Fruit fly (Drosophila melanogaster): ENCODE data around the gene kug.

The kug gene

DNA sequence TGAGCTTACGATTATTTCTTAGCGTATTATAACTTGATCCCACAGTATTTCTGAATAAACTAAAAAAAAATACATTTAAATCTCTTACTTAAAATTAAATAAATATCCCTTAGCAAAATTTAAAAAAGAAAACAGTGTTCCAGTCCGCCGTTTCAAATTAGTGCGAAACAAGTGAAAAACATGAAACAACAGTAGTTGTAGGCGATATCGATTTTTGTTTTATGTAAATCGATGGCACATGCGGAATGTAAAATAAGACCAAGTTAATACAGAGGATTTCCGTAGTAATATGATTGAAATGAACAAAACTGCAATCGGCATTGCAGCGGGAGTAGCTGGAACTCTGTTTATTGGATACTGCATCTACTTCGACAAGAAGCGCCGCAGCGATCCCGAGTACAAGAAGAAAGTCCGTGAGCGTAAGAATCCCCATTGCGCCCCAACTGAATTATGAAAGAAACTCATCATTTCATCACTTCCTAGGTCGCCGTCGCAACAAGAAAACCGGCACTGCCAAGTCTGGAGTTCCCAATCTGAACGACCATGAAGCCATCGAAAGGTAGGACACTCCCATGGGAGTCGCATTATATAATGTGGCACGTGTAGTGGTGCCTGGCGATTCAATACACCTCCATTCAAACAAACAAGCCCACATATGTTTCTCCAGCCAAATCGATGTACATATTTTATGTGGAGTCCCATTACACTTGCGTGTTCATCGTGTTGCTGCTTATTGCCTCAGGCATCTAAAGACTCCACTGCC lies 4.0 kb upstream of the kug start (continued):
- TF ChIP-seq CG12236 (GFP tag; optimal IDR thresholded peaks at IDR 0.05) (no peak), mirr (GFP tag; optimal IDR thresholded peaks at IDR 0.05) (no peak), D19B (GFP tag; optimal IDR thresholded peaks at IDR 0.05) (no peak), CG12219 (GFP tag; optimal IDR thresholded peaks at IDR 0.05) (no peak), CG6813 (GFP tag; optimal IDR thresholded peaks at IDR 0.05) (no peak), caup (GFP tag; optimal IDR thresholded peaks at IDR 0.05; ENCODE audit: severe bottlenecking) (no peak), peb (GFP tag; IDR thresholded peaks at IDR 0.05) (no peak), bab2 (GFP tag; optimal IDR thresholded peaks at IDR 0.05) (no peak), Dip3 (GFP tag; optimal IDR thresholded peaks at IDR 0.05) (no peak), Adf1 (GFP tag; IDR thresholded peaks at IDR 0.05) (no peak), CG17359 (tag; optimal IDR thresholded peaks at IDR 0.05) (no peak), insv (GFP tag; optimal IDR thresholded peaks at IDR 0.05) (peak in 1 of 2 experiments; percentile 24), BEAF-32 (GFP tag; optimal IDR thresholded peaks at IDR 0.05) (peak; percentile 40), CG31388 (GFP tag; optimal IDR thresholded peaks at IDR 0.05) (no peak), CG12659 (GFP tag; optimal IDR thresholded peaks at IDR 0.05) (peak; percentile 61), CG12071 (GFP tag; optimal IDR thresholded peaks at IDR 0.05) (no peak), Hr78 (GFP tag; optimal IDR thresholded peaks at IDR 0.05) (no peak), ind (GFP tag; optimal IDR thresholded peaks at IDR 0.05) (no peak), CG18011 (GFP tag; optimal IDR thresholded peaks at IDR 0.05) (no peak), oc (tag; optimal IDR thresholded peaks at IDR 0.05) (no peak), nom (GFP tag; optimal IDR thresholded peaks at IDR 0.05) (no peak), jumu (GFP tag; optimal IDR thresholded peaks at IDR 0.05) (no peak), CG2129 (GFP tag; IDR thresholded peaks at IDR 0.05; ENCODE audit: partially characterized antibody) (no peak), Dek (tag; optimal IDR thresholded peaks at IDR 0.05) (no peak), CG31365 (tag; optimal IDR thresholded peaks at IDR 0.05) (no peak), eve (GFP tag; optimal IDR thresholded peaks at IDR 0.05) (no peak), CG11723 (GFP tag; optimal IDR thresholded peaks at IDR 0.05) (peak; percentile 44), seq (GFP tag; IDR thresholded peaks at IDR 0.05) (no peak), NK7.1 (GFP tag; optimal IDR thresholded peaks at IDR 0.05) (no peak), CG18764 (GFP tag; optimal IDR thresholded peaks at IDR 0.05) (no peak), HmgD (GFP tag; optimal IDR thresholded peaks at IDR 0.05) (no peak), hth (optimal IDR thresholded peaks at IDR 0.05) (no peak), CG9609 (GFP tag; optimal IDR thresholded peaks at IDR 0.05) (no peak), Dbx (GFP tag; IDR thresholded peaks at IDR 0.05) (no peak), wdn (GFP tag; IDR thresholded peaks at IDR 0.05) (no peak), CG11456 (GFP tag; IDR thresholded peaks at IDR 0.05) (no peak), cas (GFP tag; IDR thresholded peaks at IDR 0.05) (no peak), CG33213 (GFP tag; optimal IDR thresholded peaks at IDR 0.05) (no peak), CG7745 (tag; optimal IDR thresholded peaks at IDR 0.05) (no peak), pum (GFP tag; optimal IDR thresholded peaks at IDR 0.05) (no peak), CG6654 (GFP tag; optimal IDR thresholded peaks at IDR 0.05) (no peak), trh (GFP tag; optimal IDR thresholded peaks at IDR 0.05) (no peak), CG15696 (tag; optimal IDR thresholded peaks at IDR 0.05) (no peak), nau (GFP tag; optimal IDR thresholded peaks at IDR 0.05) (no peak), slbo (GFP tag; IDR thresholded peaks at IDR 0.05) (no peak), ken (GFP tag; IDR thresholded peaks at IDR 0.05) (no peak), Rfx (GFP tag; IDR thresholded peaks at IDR 0.05) (no peak), CG3838 (GFP tag; optimal IDR thresholded peaks at IDR 0.05) (no peak), gsb-n (tag; optimal IDR thresholded peaks at IDR 0.05) (no peak), trem (tag; optimal IDR thresholded peaks at IDR 0.05) (peak; percentile 18)

Measured in whole organism, embryonic.